Fruit fly (Drosophila melanogaster) whole organism, embryonic: Measurements from ENCODE around the gene MED15.
A peak's percentile ranks its signal among the peaks of the same experiment; 100 is the strongest.

Experiments used
- Atf6 ChIP-seq: fragments of 200-800 bp; sonication (Bioruptor generic); IDR thresholded peaks from 2 replicates; pipeline ENCODE4 v1.3.6; 2022; ENCODE audit warnings: missing biosample characterization, missing genetic modification characterization
- Bdp1 ChIP-seq: fragments of 200-800 bp; sonication (Bioruptor generic); optimal IDR thresholded peaks from 3 replicates; lab custom pipeline; 2016; ENCODE audit warnings: missing biosample characterization, missing genetic modification characterization
- CG1024 ChIP-seq: fragments of 200-800 bp; sonication (Bioruptor generic); IDR thresholded peaks from 2 replicates; pipeline ENCODE4 v1.3.6; 2022; ENCODE audit warnings: missing biosample characterization, missing genetic modification characterization
- CG10267 ChIP-seq: fragments of 200-800 bp; sonication (Bioruptor generic); optimal IDR thresholded peaks from 2 replicates; lab custom pipeline; 2018; ENCODE audit warnings: missing biosample characterization, mild to moderate bottlenecking, missing genetic modification characterization, moderate library complexity
- CG11398 ChIP-seq: fragments of 200-800 bp; sonication (Bioruptor generic); optimal IDR thresholded peaks from 2 replicates; lab custom pipeline; 2016; ENCODE audit warnings: missing biosample characterization, missing genetic modification characterization
- CG11456 ChIP-seq: fragments of 200-800 bp; sonication (Bioruptor generic); IDR thresholded peaks from 3 replicates; pipeline ENCODE4 v1.3.6; 2022; ENCODE audit warnings: missing biosample characterization, missing genetic modification characterization
- CG11504 ChIP-seq: fragments of 200-800 bp; sonication (Bioruptor generic); optimal IDR thresholded peaks from 3 replicates; lab custom pipeline; 2019; ENCODE audit warnings: missing biosample characterization, mild to moderate bottlenecking, missing genetic modification characterization, moderate library complexity
- CG12744 ChIP-seq: fragments of 200-800 bp; sonication (Bioruptor generic); optimal IDR thresholded peaks from 2 replicates; lab custom pipeline; 2016; ENCODE audit warnings: missing biosample characterization, missing genetic modification characterization
- CG13424 ChIP-seq: fragments of 200-800 bp; sonication (Bioruptor generic); optimal IDR thresholded peaks from 2 replicates; lab custom pipeline; 2019; ENCODE audit warnings: missing biosample characterization, mild to moderate bottlenecking, missing genetic modification characterization, moderate library complexity
- CG13775 ChIP-seq: fragments of 200-800 bp; sonication (Bioruptor generic); optimal IDR thresholded peaks from 3 replicates; lab custom pipeline; 2017; ENCODE audit warnings: missing biosample characterization, mild to moderate bottlenecking, missing genetic modification characterization
- CG13894 ChIP-seq: fragments of 200-800 bp; sonication (Bioruptor generic); optimal IDR thresholded peaks from 3 replicates; lab custom pipeline; 2018; ENCODE audit warnings: missing biosample characterization, mild to moderate bottlenecking, missing genetic modification characterization, moderate library complexity
- CG15479 ChIP-seq: fragments of 200-800 bp; sonication (Bioruptor generic); optimal IDR thresholded peaks from 3 replicates; lab custom pipeline; 2019; ENCODE audit warnings: missing biosample characterization, mild to moderate bottlenecking, missing genetic modification characterization, moderate library complexity
- CG17359 ChIP-seq: fragments of 200-800 bp; sonication (Bioruptor generic); optimal IDR thresholded peaks from 3 replicates; lab custom pipeline; 2018; ENCODE audit warnings: missing biosample characterization, mild to moderate bottlenecking, missing genetic modification characterization, moderate library complexity
- CG17385 ChIP-seq: fragments of 200-800 bp; sonication (Bioruptor generic); optimal IDR thresholded peaks from 3 replicates; lab custom pipeline; 2018; ENCODE audit warnings: missing biosample characterization, mild to moderate bottlenecking, missing genetic modification characterization
- CG18619 ChIP-seq: fragments of 200-800 bp; sonication (Bioruptor generic); optimal IDR thresholded peaks from 3 replicates; lab custom pipeline; 2017; ENCODE audit warnings: missing biosample characterization, mild to moderate bottlenecking, missing genetic modification characterization
- CG31388 ChIP-seq: fragments of 200-800 bp; sonication (Bioruptor generic); optimal IDR thresholded peaks from 2 replicates; lab custom pipeline; 2016; ENCODE audit warnings: missing biosample characterization, missing genetic modification characterization
- CG3281 ChIP-seq: fragments of 200-800 bp; sonication (Bioruptor generic); optimal IDR thresholded peaks from 3 replicates; lab custom pipeline; 2017; ENCODE audit warnings: missing biosample characterization, mild to moderate bottlenecking, missing genetic modification characterization
- CG3407 ChIP-seq: fragments of 200-800 bp; sonication (Bioruptor generic); optimal IDR thresholded peaks from 2 replicates; lab custom pipeline; 2018; ENCODE audit warnings: missing biosample characterization, mild to moderate bottlenecking, missing genetic modification characterization
- CG4404 ChIP-seq: fragments of 200-800 bp; sonication (Bioruptor generic); IDR thresholded peaks from 2 replicates; pipeline ENCODE4 v1.3.6; 2022; ENCODE audit warnings: missing biosample characterization, missing genetic modification characterization
- CG4820 ChIP-seq: fragments of 200-800 bp; sonication (Bioruptor generic); optimal IDR thresholded peaks from 3 replicates; lab custom pipeline; 2016; ENCODE audit warnings: missing biosample characterization, missing genetic modification characterization
- CG8478 ChIP-seq: fragments of >200 bp; optimal IDR thresholded peaks from 2 replicates; lab custom pipeline; 2018
- CG8765 ChIP-seq: fragments of 200-800 bp; sonication (Bioruptor generic); IDR thresholded peaks from 2 replicates; pipeline ENCODE4 v1.3.6; 2022; ENCODE audit warnings: missing biosample characterization, missing genetic modification characterization
- CG9437 ChIP-seq: fragments of 200-800 bp; sonication (Bioruptor generic); optimal IDR thresholded peaks from 2 replicates; lab custom pipeline; 2018; ENCODE audit warnings: missing biosample characterization, mild to moderate bottlenecking, missing genetic modification characterization
- CkIIα-i1 ChIP-seq: fragments of 200-800 bp; sonication (Bioruptor generic); IDR thresholded peaks from 2 replicates; pipeline ENCODE4 v1.3.6; 2022; ENCODE audit warnings: missing biosample characterization, missing genetic modification characterization
- ERR ChIP-seq: fragments of 200-800 bp; sonication (Bioruptor generic); optimal IDR thresholded peaks from 2 replicates; lab custom pipeline; 2016; ENCODE audit warnings: missing biosample characterization, missing genetic modification characterization
- Fer1 ChIP-seq: fragments of 200-800 bp; sonication (Bioruptor generic); optimal IDR thresholded peaks from 2 replicates; lab custom pipeline; 2017; ENCODE audit warnings: missing biosample characterization, mild to moderate bottlenecking, missing genetic modification characterization
- Hr78 ChIP-seq, 2 experiments: fragments of 200-800 bp in 1 of 2; fragments of >200 bp in 1 of 2; sonication (Bioruptor generic) in 1 of 2; optimal IDR thresholded peaks; 2 replicates each; lab custom pipeline; 2017 to 2019; ENCODE audit warnings: missing biosample characterization in 2 of 2, missing genetic modification characterization in 2 of 2, mild to moderate bottlenecking in 1 of 2, moderate library complexity in 1 of 2
- NC2α ChIP-seq: fragments of 200-800 bp; sonication (Bioruptor generic); optimal IDR thresholded peaks from 2 replicates; lab custom pipeline; 2016; ENCODE audit warnings: missing biosample characterization, missing genetic modification characterization
- Rfx ChIP-seq: fragments of 200-800 bp; sonication (Bioruptor generic); IDR thresholded peaks from 2 replicates; pipeline ENCODE4 v1.3.6; 2022; ENCODE audit warnings: missing biosample characterization, missing genetic modification characterization
- bab2 ChIP-seq: fragments of 200-800 bp; sonication (Bioruptor generic); optimal IDR thresholded peaks from 2 replicates; lab custom pipeline; 2016; ENCODE audit warnings: missing biosample characterization, missing genetic modification characterization
- chinmo ChIP-seq: fragments of 200-800 bp; sonication (Bioruptor generic); IDR thresholded peaks from 4 replicates; pipeline ENCODE4 v1.3.6; 2022; ENCODE audit warnings: missing biosample characterization, missing genetic modification characterization; ENCODE audit not compliant: partially characterized antibody
- chn ChIP-seq: fragments of 200-800 bp; sonication (Bioruptor generic); optimal IDR thresholded peaks from 2 replicates; lab custom pipeline; 2016; ENCODE audit warnings: missing biosample characterization, missing genetic modification characterization
- dysf ChIP-seq: fragments of 200-800 bp; sonication (Bioruptor generic); IDR thresholded peaks from 3 replicates; pipeline ENCODE4 v1.3.6; 2022; ENCODE audit warnings: missing biosample characterization, missing genetic modification characterization
- eyg ChIP-seq: fragments of 200-800 bp; sonication (Bioruptor generic); optimal IDR thresholded peaks from 3 replicates; lab custom pipeline; 2016; ENCODE audit warnings: missing biosample characterization, missing genetic modification characterization
- gt ChIP-seq: fragments of 200-800 bp; sonication (Bioruptor generic); IDR thresholded peaks from 2 replicates; pipeline ENCODE4 v1.3.6; 2022; ENCODE audit warnings: missing biosample characterization, missing genetic modification characterization
- hb ChIP-seq: fragments of 200-800 bp; sonication (Bioruptor generic); IDR thresholded peaks from 3 replicates; pipeline ENCODE4 v1.3.6; 2022; ENCODE audit warnings: missing biosample characterization, missing genetic modification characterization; ENCODE audit not compliant: partially characterized antibody
- jigr1 ChIP-seq: fragments of 200-800 bp; sonication (Bioruptor generic); IDR thresholded peaks from 3 replicates; pipeline ENCODE4 v1.3.6; 2022; ENCODE audit warnings: missing biosample characterization, missing genetic modification characterization
- klu ChIP-seq: fragments of 200-800 bp; sonication (Bioruptor generic); IDR thresholded peaks from 2 replicates; pipeline ENCODE4 v1.3.6; 2022; ENCODE audit warnings: missing biosample characterization, missing genetic modification characterization
- lmd ChIP-seq: fragments of 200-800 bp; sonication (Bioruptor generic); IDR thresholded peaks from 2 replicates; pipeline ENCODE4 v1.3.6; 2022; ENCODE audit warnings: missing biosample characterization, missing genetic modification characterization
- lov ChIP-seq, 2 experiments: fragments of 200-800 bp in 1 of 2; fragments of >200 bp in 1 of 2; sonication (Bioruptor generic) in 1 of 2; IDR thresholded peaks in 1 of 2; optimal IDR thresholded peaks in 1 of 2; 2 replicates in 1 of 2; 3 replicates in 1 of 2; pipeline versions ENCODE4 v1.3.6 to Lab custom; 2017 to 2022; ENCODE audit warnings: missing biosample characterization in 1 of 2, missing genetic modification characterization in 1 of 2
- mld ChIP-seq: fragments of 200-800 bp; sonication (Bioruptor generic); IDR thresholded peaks from 3 replicates; pipeline ENCODE4 v1.3.6; 2022; ENCODE audit warnings: missing biosample characterization, missing genetic modification characterization; ENCODE audit not compliant: partially characterized antibody
- prd ChIP-seq, 3 experiments: fragments of >200 bp in 2 of 3; fragments of 200-800 bp in 1 of 3; sonication (Bioruptor generic) in 1 of 3; optimal IDR thresholded peaks in 2 of 3; IDR thresholded peaks in 1 of 3; 2 replicates in 2 of 3; 3 replicates in 1 of 3; pipeline versions ENCODE4 v1.3.6 to Lab custom; 2017 to 2022; ENCODE audit warnings: missing biosample characterization in 1 of 3, missing genetic modification characterization in 1 of 3
- row ChIP-seq: fragments of 200-800 bp; sonication (Bioruptor generic); IDR thresholded peaks from 3 replicates; pipeline ENCODE4 v1.3.6; 2022; ENCODE audit warnings: missing biosample characterization, missing genetic modification characterization
- sd ChIP-seq: fragments of 200-800 bp; sonication (Bioruptor generic); optimal IDR thresholded peaks from 3 replicates; lab custom pipeline; 2018; ENCODE audit warnings: missing biosample characterization, mild to moderate bottlenecking, missing genetic modification characterization, moderate library complexity
- sna ChIP-seq: fragments of 200-800 bp; sonication (Bioruptor generic); IDR thresholded peaks from 2 replicates; pipeline ENCODE4 v1.3.6; 2022; ENCODE audit warnings: missing biosample characterization, missing genetic modification characterization; ENCODE audit not compliant: partially characterized antibody
- sob ChIP-seq: fragments of 200-800 bp; sonication (Bioruptor generic); IDR thresholded peaks from 2 replicates; pipeline ENCODE4 v1.3.6; 2022; ENCODE audit warnings: missing biosample characterization, missing genetic modification characterization
- sqz ChIP-seq: fragments of 200-800 bp; sonication (Bioruptor generic); optimal IDR thresholded peaks from 3 replicates; lab custom pipeline; 2018; ENCODE audit warnings: missing biosample characterization, mild to moderate bottlenecking, missing genetic modification characterization
- toy ChIP-seq: fragments of 200-800 bp; sonication (Bioruptor generic); IDR thresholded peaks from 2 replicates; pipeline ENCODE4 v1.3.6; 2022; ENCODE audit warnings: missing biosample characterization, missing genetic modification characterization
- unc-4 ChIP-seq: fragments of 200-800 bp; sonication (Bioruptor generic); IDR thresholded peaks from 2 replicates; pipeline ENCODE4 v1.3.6; 2022; ENCODE audit warnings: missing biosample characterization, missing genetic modification characterization; ENCODE audit not compliant: partially characterized antibody

Gene MED15

DNA sequence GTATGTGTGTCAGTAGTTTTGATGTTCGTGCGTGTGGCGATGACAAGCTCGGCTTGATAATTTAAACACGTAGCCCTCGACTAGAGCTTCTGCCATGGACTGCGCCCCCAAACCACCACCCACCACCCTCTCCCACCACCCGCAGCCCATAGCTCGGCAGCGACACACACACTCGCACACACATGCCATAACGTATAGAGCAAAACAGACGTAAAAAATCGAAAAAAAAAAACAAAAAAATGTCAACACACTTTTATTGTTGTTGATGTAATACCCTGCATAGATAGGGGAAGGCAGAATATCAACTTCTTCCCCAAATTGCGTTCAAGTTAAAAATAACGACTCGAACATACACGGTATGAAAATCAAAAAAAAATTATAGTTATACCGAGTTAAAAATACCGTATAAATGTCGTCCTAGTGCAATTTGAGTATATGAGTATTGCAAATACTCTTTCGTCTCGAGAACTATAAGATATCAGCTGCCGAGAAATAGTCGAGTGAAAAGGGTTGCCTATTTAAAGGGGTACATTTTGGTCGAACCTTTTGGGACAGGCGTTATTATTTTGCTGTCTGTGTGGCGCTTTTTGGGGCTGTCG, 2.4 kb upstream of the MED15 start (continued):
- TF ChIP-seq CG13894 (tag; lab: Kevin White, UChicago): peak; percentile 52
- no peak for TF ChIP-seq Hr78 (GFP tag; optimal IDR thresholded peaks at IDR 0.05; lab: Kevin White, UChicago)
- peak; percentile 35 for TF ChIP-seq CG3407 (GFP tag; lab: Kevin White, UChicago)
- TF ChIP-seq CG4404 (GFP tag; lab: Robert Waterston, UW): peak; percentile 40
- no peak for TF ChIP-seq unc-4
- TF ChIP-seq CkIIα-i1 (GFP tag; lab: Robert Waterston, UW): no peak
- 0 out of 2 replicates have a peak, but pooled peaks have one; percentile 68 for TF ChIP-seq Rfx
- peak; percentile 79 for TF ChIP-seq lmd (GFP tag; lab: Robert Waterston, UW)
- peak; percentile 28 for TF ChIP-seq CG4820
- TF ChIP-seq ERR (GFP tag; lab: Kevin White, UChicago): peak; percentile 61
- TF ChIP-seq CG8765: peak; percentile 19; the same call in 1 of the 2 replicates
- peak; percentile 45 for TF ChIP-seq CG13775 (GFP tag; lab: Kevin White, UChicago)
- TF ChIP-seq Fer1 (GFP tag; lab: Kevin White, UChicago): peak; percentile 87
- TF ChIP-seq jigr1 (GFP tag; lab: Robert Waterston, UW): peak; percentile 70; the same call in 1 of the 3 replicates
- TF ChIP-seq toy (GFP tag; lab: Robert Waterston, UW): no peak
- no peak for TF ChIP-seq CG15479
- TF ChIP-seq gt (GFP tag; lab: Robert Waterston, UW): 0 out of 2 replicates have a peak, but pooled peaks have one; percentile 27
- peak; percentile 81 for TF ChIP-seq sob (GFP tag; lab: Robert Waterston, UW)
- peak; percentile 82 for TF ChIP-seq Atf6 (GFP tag; lab: Robert Waterston, UW)
- peak; percentile 76 for TF ChIP-seq CG17359 (tag; lab: Kevin White, UChicago)
- peak; percentile 95 for TF ChIP-seq row (GFP tag; lab: Robert Waterston, UW)
- TF ChIP-seq mld: no peak
- TF ChIP-seq sd (tag; lab: Kevin White, UChicago): peak; percentile 82
- TF ChIP-seq CG11504 (tag; lab: Kevin White, UChicago): peak; percentile 79
- no peak for TF ChIP-seq sna (GFP tag; lab: Robert Waterston, UW)
- TF ChIP-seq prd (optimal IDR thresholded peaks at IDR 0.05; lab: Kevin White, UChicago): no peak
- TF ChIP-seq prd (GFP tag; IDR thresholded peaks at IDR 0.05; lab: Robert Waterston, UW): peak; percentile 85
- no peak for TF ChIP-seq lov (optimal IDR thresholded peaks at IDR 0.05; lab: Kevin White, UChicago)
- no peak for TF ChIP-seq lov (GFP tag; IDR thresholded peaks at IDR 0.05; lab: Robert Waterston, UW)
- TF ChIP-seq CG11456 (GFP tag; lab: Robert Waterston, UW): no peak; the same call in 2 of the 3 replicates
- TF ChIP-seq CG3281: peak; percentile 70
- TF ChIP-seq CG1024 (GFP tag; lab: Robert Waterston, UW): no peak
- peak; percentile 88 for TF ChIP-seq dysf (GFP tag; lab: Robert Waterston, UW)
- TF ChIP-seq CG12744 (GFP tag; lab: Kevin White, UChicago): peak; percentile 74
- TF ChIP-seq chinmo: peak; percentile 93
- peak; percentile 65 for TF ChIP-seq CG17385 (GFP tag; lab: Kevin White, UChicago)
- peak; percentile 4 for TF ChIP-seq CG10267 (tag; lab: Kevin White, UChicago)
- TF ChIP-seq klu: 0 out of 2 replicates have a peak, but pooled peaks have one; percentile 41
- peak; percentile 63 for TF ChIP-seq CG18619 (GFP tag; lab: Kevin White, UChicago)
- TF ChIP-seq Bdp1 (GFP tag; lab: Kevin White, UChicago): peak; percentile 74
- TF ChIP-seq eyg (GFP tag; lab: Kevin White, UChicago): peak; percentile 87
- TF ChIP-seq bab2 (GFP tag; lab: Kevin White, UChicago): peak; percentile 72
- peak; percentile 49 for TF ChIP-seq CG9437
- peak; percentile 66 for TF ChIP-seq NC2α (GFP tag; lab: Kevin White, UChicago)
- TF ChIP-seq hb (GFP tag; lab: Robert Waterston, UW): no peak
- peak; percentile 35 for TF ChIP-seq CG31388 (GFP tag; lab: Kevin White, UChicago)
- peak; percentile 78 for TF ChIP-seq chn (GFP tag; lab: Kevin White, UChicago)
- peak; percentile 74 for TF ChIP-seq CG11398 (GFP tag; lab: Kevin White, UChicago)
- no peak for TF ChIP-seq CG8478 (lab: Kevin White, UChicago)
- peak; percentile 76 for TF ChIP-seq CG13424 (tag; lab: Kevin White, UChicago)
- TF ChIP-seq sqz (GFP tag; lab: Kevin White, UChicago): peak; percentile 82
